Fruit fly (Drosophila melanogaster) whole organism, adult: ENCODE data around the gene Vps53.
A peak's percentile ranks its signal among the peaks of the same experiment; 100 is the strongest.

ENCODE experiments used
- CG11617 ChIP-seq: fragments of 200-800 bp; sonication (Bioruptor generic); optimal IDR thresholded peaks from 2 replicates; lab custom pipeline; 2017; ENCODE audit warnings: mild to moderate bottlenecking, missing biosample characterization, missing genetic modification reagents, missing genetic modification characterization
- CG12768 ChIP-seq: fragments of 200-800 bp; sonication (Bioruptor generic); optimal IDR thresholded peaks from 2 replicates; lab custom pipeline; 2017; ENCODE audit warnings: missing biosample characterization, missing genetic modification characterization, mild to moderate bottlenecking, moderate library complexity, missing genetic modification reagents
- CG14711 ChIP-seq: fragments of 200-800 bp; sonication (Bioruptor generic); optimal IDR thresholded peaks from 2 replicates; lab custom pipeline; 2018; ENCODE audit warnings: missing biosample characterization, mild to moderate bottlenecking, missing genetic modification characterization, moderate library complexity
- CG1620 ChIP-seq: fragments of 200-800 bp; sonication (Bioruptor generic); optimal IDR thresholded peaks from 2 replicates; lab custom pipeline; 2016; ENCODE audit warnings: missing biosample characterization, missing genetic modification characterization
- CG33017 ChIP-seq: fragments of 200-800 bp; sonication (Bioruptor generic); optimal IDR thresholded peaks from 2 replicates; lab custom pipeline; 2018; ENCODE audit warnings: missing biosample characterization, mild to moderate bottlenecking, missing genetic modification characterization, moderate library complexity
- CG5204 ChIP-seq: fragments of 200-800 bp; sonication (Bioruptor generic); optimal IDR thresholded peaks from 2 replicates; lab custom pipeline; 2016; ENCODE audit warnings: missing biosample characterization, missing genetic modification characterization
- CG7045 ChIP-seq: fragments of 200-800 bp; sonication (Bioruptor generic); optimal IDR thresholded peaks from 2 replicates; lab custom pipeline; 2017; ENCODE audit warnings: missing biosample characterization, mild to moderate bottlenecking, missing genetic modification characterization
- CG7101 ChIP-seq: fragments of 200-800 bp; sonication (Bioruptor generic); optimal IDR thresholded peaks from 2 replicates; lab custom pipeline; 2018; ENCODE audit warnings: missing biosample characterization, mild to moderate bottlenecking, missing genetic modification characterization, moderate library complexity
- Clk ChIP-seq: fragments of 200-800 bp; sonication (Bioruptor generic); optimal IDR thresholded peaks from 2 replicates; lab custom pipeline; 2017; ENCODE audit warnings: missing biosample characterization, missing genetic modification characterization
- Crg-1 ChIP-seq: fragments of 200-800 bp; sonication (Bioruptor generic); optimal IDR thresholded peaks from 2 replicates; lab custom pipeline; 2016; ENCODE audit warnings: missing biosample characterization, missing genetic modification characterization
- Hr96 ChIP-seq: fragments of 200-800 bp; sonication (Bioruptor generic); optimal IDR thresholded peaks from 2 replicates; lab custom pipeline; 2016; ENCODE audit warnings: missing biosample characterization, missing genetic modification characterization
- Mnt ChIP-seq: fragments of 200-800 bp; sonication (Bioruptor generic); optimal IDR thresholded peaks from 2 replicates; lab custom pipeline; 2016; ENCODE audit warnings: missing biosample characterization, mild to moderate bottlenecking, missing genetic modification characterization
- bab1 ChIP-seq: fragments of 200-800 bp; sonication (Bioruptor generic); optimal IDR thresholded peaks from 3 replicates; lab custom pipeline; 2019; ENCODE audit warnings: missing biosample characterization, mild to moderate bottlenecking, missing genetic modification characterization, moderate library complexity
- cic ChIP-seq: fragments of 200-800 bp; sonication (Bioruptor generic); optimal IDR thresholded peaks from 2 replicates; lab custom pipeline; 2017; ENCODE audit warnings: missing biosample characterization, mild to moderate bottlenecking, missing genetic modification characterization, moderate library complexity
- cnc ChIP-seq, 2 experiments: fragments of >200 bp; optimal IDR thresholded peaks; 2 replicates each; lab custom pipeline; 2017
- kay ChIP-seq: fragments of 200-800 bp; sonication (Bioruptor generic); peaks from one replicate; lab custom pipeline; 2016; ENCODE audit warnings: missing biosample characterization, missing genetic modification characterization, borderline replicate concordance
- ovo ChIP-seq: fragments of 200-800 bp; sonication (Bioruptor generic); optimal IDR thresholded peaks from 2 replicates; lab custom pipeline; 2016; ENCODE audit warnings: missing biosample characterization, missing genetic modification characterization
- pad ChIP-seq: fragments of 200-800 bp; sonication (Bioruptor generic); optimal IDR thresholded peaks from 3 replicates; lab custom pipeline; 2017; ENCODE audit warnings: missing biosample characterization, missing genetic modification characterization, mild to moderate bottlenecking, moderate library complexity, missing genetic modification reagents
- tj ChIP-seq: fragments of 200-800 bp; sonication (Bioruptor generic); optimal IDR thresholded peaks from 3 replicates; lab custom pipeline; 2017; ENCODE audit warnings: missing biosample characterization, mild to moderate bottlenecking, missing genetic modification characterization, moderate library complexity
- toe ChIP-seq: fragments of 200-800 bp; sonication (Bioruptor generic); optimal IDR thresholded peaks from 2 replicates; lab custom pipeline; 2016; ENCODE audit warnings: missing biosample characterization, missing genetic modification characterization

Gene Vps53

DNA sequence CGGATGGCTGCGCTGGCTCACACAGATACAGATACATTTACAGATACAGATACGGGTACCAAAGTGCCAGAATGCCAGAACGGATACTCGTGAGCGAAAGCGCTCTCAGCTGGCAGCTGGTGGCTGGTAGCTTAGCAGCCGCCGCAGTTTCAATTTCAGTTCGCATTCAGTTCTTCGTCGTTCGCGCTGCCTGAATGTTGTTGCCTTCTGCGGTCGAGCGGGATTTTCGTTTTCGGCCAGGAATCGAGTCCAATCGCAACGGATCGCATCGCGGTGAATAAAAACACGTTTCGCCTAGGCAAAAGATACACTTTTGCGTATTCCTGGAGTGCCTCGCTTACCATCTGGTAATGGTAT is 52.1 kb downstream of the Vps53 start, which contains the start of gene Atet:
Gene Atet, plus strand, starts transcription at position 156 of the 357 bp plus-strand sequence.
- TF ChIP-seq CG33017 (tag; lab: Kevin White, UChicago), result no peak
- TF ChIP-seq Clk (GFP tag; lab: Kevin White, UChicago), result peak; percentile 41
- no peak for TF ChIP-seq CG5204
- TF ChIP-seq Hr96, result peak; percentile 27
- peak; percentile 7 for TF ChIP-seq ovo (GFP tag; lab: Kevin White, UChicago)
- no peak for TF ChIP-seq pad (GFP tag; lab: Kevin White, UChicago)
- TF ChIP-seq CG7101 (tag; lab: Kevin White, UChicago), result no peak
- no peak for TF ChIP-seq cnc (optimal IDR thresholded peaks at IDR 0.05; lab: Kevin White, UChicago)
- TF ChIP-seq CG11617 (GFP tag; lab: Kevin White, UChicago), result no peak
- no peak for TF ChIP-seq CG14711 (tag; lab: Kevin White, UChicago)
- TF ChIP-seq toe (GFP tag; lab: Kevin White, UChicago), result no peak
- no peak for TF ChIP-seq CG7045 (GFP tag; lab: Kevin White, UChicago)
- TF ChIP-seq cic (GFP tag; lab: Kevin White, UChicago), result no peak
- no peak for TF ChIP-seq Mnt (GFP tag; lab: Kevin White, UChicago)
- TF ChIP-seq Crg-1 (GFP tag; lab: Kevin White, UChicago), result no peak
- TF ChIP-seq kay (GFP tag; lab: Kevin White, UChicago), result no peak
- TF ChIP-seq CG1620, result no peak
- peak; percentile 33 for TF ChIP-seq tj
- TF ChIP-seq CG12768 (GFP tag; lab: Kevin White, UChicago), result no peak
- TF ChIP-seq bab1, result peak; percentile 11

DNA sequence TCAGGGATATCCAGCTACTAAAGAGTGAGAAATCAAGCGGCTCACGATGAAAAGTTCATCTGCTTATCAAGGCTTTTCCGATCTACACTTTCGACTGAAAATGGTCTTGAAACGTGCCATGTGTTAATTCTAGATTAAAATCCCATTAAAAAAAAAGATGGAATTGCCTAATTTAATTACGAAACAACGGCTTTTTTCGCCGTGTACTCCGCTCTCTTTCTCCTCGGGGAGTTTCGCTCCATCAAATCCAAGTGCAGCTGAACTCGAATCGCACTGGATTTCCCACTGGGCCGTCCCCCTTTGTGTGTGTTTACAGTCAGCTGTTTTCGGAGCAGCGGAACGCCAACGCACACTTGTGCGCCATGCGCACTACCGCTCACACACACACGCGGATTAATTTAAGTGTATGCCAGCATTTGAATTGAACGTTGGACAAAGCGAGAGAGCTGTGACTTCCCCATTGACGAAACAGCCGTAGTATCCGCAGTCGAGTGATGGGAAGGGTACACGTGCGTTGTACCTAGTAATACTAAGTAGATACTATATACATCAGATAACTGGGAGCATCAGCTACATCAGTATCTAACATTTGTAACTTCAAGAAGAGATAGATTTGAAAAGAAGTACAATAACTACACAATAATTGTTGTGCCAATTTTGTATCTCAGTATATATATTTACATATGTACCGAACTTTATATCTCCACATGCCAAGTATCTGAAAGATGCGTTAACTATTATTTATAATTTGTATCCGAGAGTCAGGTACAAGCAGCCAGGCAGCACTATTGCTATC is 52.7 kb downstream of the Vps53 start:
- TF ChIP-seq CG14711 (tag; lab: Kevin White, UChicago), result peak; percentile 66
- peak; percentile 22 for TF ChIP-seq CG33017 (tag; lab: Kevin White, UChicago)
- TF ChIP-seq Mnt (GFP tag; lab: Kevin White, UChicago), result peak; percentile 74
- TF ChIP-seq cic (GFP tag; lab: Kevin White, UChicago), result peak; percentile 99
- TF ChIP-seq CG11617 (GFP tag; lab: Kevin White, UChicago), result peak; percentile 82
- peak; percentile 77 for TF ChIP-seq CG5204
- TF ChIP-seq CG7101 (tag; lab: Kevin White, UChicago), result peak; percentile 66
- peak; percentile 54 for TF ChIP-seq tj
- peak; percentile 19 for TF ChIP-seq CG1620
- no peak for TF ChIP-seq Crg-1 (GFP tag; lab: Kevin White, UChicago)
- peak; percentile 78 for TF ChIP-seq CG7045 (GFP tag; lab: Kevin White, UChicago)
- TF ChIP-seq CG12768 (GFP tag; lab: Kevin White, UChicago), result peak; percentile 90
- no peak for TF ChIP-seq cnc (optimal IDR thresholded peaks at IDR 0.05; lab: Kevin White, UChicago)
- TF ChIP-seq bab1, result peak; percentile 82
- peak; percentile 60 for TF ChIP-seq toe (GFP tag; lab: Kevin White, UChicago)
- TF ChIP-seq ovo (GFP tag; lab: Kevin White, UChicago), result no peak
- peak; percentile 31 for TF ChIP-seq Clk (GFP tag; lab: Kevin White, UChicago)
- peak; percentile 91 for TF ChIP-seq kay (GFP tag; lab: Kevin White, UChicago)
- peak; percentile 91 for TF ChIP-seq Hr96
- TF ChIP-seq pad (GFP tag; lab: Kevin White, UChicago), result peak; percentile 74
